Fruit fly (Drosophila melanogaster) whole organism, adult: ENCODE measurements around the gene CG3703.

ENCODE experiments used
- CG1620 ChIP-seq: fragments of 200-800 bp; sonication (Bioruptor generic); optimal IDR thresholded peaks from 2 replicates; lab custom pipeline; 2016; ENCODE audit warnings: missing biosample characterization, missing genetic modification characterization
- CG5204 ChIP-seq: fragments of 200-800 bp; sonication (Bioruptor generic); optimal IDR thresholded peaks from 2 replicates; lab custom pipeline; 2016; ENCODE audit warnings: missing biosample characterization, missing genetic modification characterization
- CG7101 ChIP-seq: fragments of 200-800 bp; sonication (Bioruptor generic); optimal IDR thresholded peaks from 2 replicates; lab custom pipeline; 2018; ENCODE audit warnings: missing biosample characterization, mild to moderate bottlenecking, missing genetic modification characterization, moderate library complexity
- pad ChIP-seq: fragments of 200-800 bp; sonication (Bioruptor generic); optimal IDR thresholded peaks from 3 replicates; lab custom pipeline; 2017; ENCODE audit warnings: missing biosample characterization, missing genetic modification characterization, mild to moderate bottlenecking, moderate library complexity, missing genetic modification reagents

DNA sequence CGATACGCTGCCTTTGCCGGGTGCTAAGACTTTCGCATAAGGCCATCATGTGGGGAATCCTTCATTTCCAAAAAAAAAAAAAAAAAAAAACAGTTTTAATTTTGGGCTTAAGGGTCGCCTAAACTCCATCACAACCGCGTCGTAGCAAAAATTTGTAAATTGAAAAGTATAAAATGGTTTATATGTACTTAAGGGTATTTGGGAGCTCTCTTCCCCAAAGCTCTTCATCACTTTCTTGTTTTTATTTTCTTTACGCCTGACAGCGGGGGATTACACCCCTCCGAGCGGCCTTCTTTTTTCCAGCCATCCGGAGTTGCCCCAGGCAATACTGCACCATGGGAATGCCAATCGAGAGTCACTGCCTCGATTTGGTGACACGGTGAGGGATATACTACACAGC is 18.4 kb upstream of the CG3703 start:
- TF ChIP-seq pad (GFP tag; lab: Kevin White, UChicago) (no peak), CG1620 (GFP tag; lab: Kevin White, UChicago) (no peak), CG5204 (GFP tag; lab: Kevin White, UChicago) (no peak), CG7101 (tag; lab: Kevin White, UChicago) (no peak)
